Fruit fly (Drosophila melanogaster) whole organism, wandering third instar larva: Measurements from ENCODE around the gene Helz.

Source experiments
- CG32264 ChIP-seq: fragments of 200-800 bp; sonication (Bioruptor generic); optimal IDR thresholded peaks from 2 replicates; lab custom pipeline; 2016; ENCODE audit warnings: missing biosample characterization, missing genetic modification characterization
- Hnf4 ChIP-seq: fragments of 200-800 bp; sonication (Bioruptor generic); optimal IDR thresholded peaks from 2 replicates; lab custom pipeline; 2016; ENCODE audit warnings: missing biosample characterization, mild to moderate bottlenecking, missing genetic modification characterization

- TF ChIP-seq Hnf4 (no peak), CG32264 (GFP tag; lab: Kevin White, UChicago) (no peak)
Observed at dm6 chr3L:14752816-14753215, 36.9 kb upstream of the Helz start.
